Worm (Caenorhabditis elegans) whole organism, L4/young adult: ENCODE data around the gene acs-19.

Experiments
- W03F9.2 ChIP-seq: fragments of 150-350 bp; optimal IDR thresholded peaks from 2 replicates; lab custom pipeline; 2014; ENCODE audit warnings: missing biosample characterization, missing genetic modification characterization
- dao-5 ChIP-seq: sonication (generic microtip); optimal IDR thresholded peaks from 2 replicates; lab custom pipeline; 2016; ENCODE audit warnings: missing genotype, missing genetic modification characterization, moderate library complexity, missing compliant biosample characterization
- him-1 ChIP-seq: sonication (generic microtip); optimal IDR thresholded peaks from 2 replicates; lab custom pipeline; 2016; ENCODE audit warnings: missing genotype, missing genetic modification reagents, missing genetic modification characterization, missing compliant biosample characterization

ce11 chrIII:3873424-3873823, 9.1 kb downstream of the acs-19 start:
- TF ChIP-seq him-1: no peak
- no peak for TF ChIP-seq dao-5 (tag; lab: Kevin White, UChicago)
- TF ChIP-seq W03F9.2: no peak
